Worm (Caenorhabditis elegans): Measurements from ENCODE around the gene mtl-2.

ce11 chrV:14017476-14017875, 997 bp downstream of the mtl-2 start, which contains the start of gene srh-308:
- TF ChIP-seq flt-1 (GFP tag; IDR thresholded peaks at IDR 0.05), result no peak
- no peak for TF ChIP-seq ets-7 (tag; optimal IDR thresholded peaks at IDR 0.05)
- no peak for TF ChIP-seq ama-1 (optimal IDR thresholded peaks at IDR 0.05)
- no peak for TF ChIP-seq hmg-4 (GFP tag; optimal IDR thresholded peaks at IDR 0.05)
- no peak for TF ChIP-seq sea-1 (GFP tag; conservative IDR thresholded peaks at IDR 0.05)
- TF ChIP-seq hmbx-1 (tag; optimal IDR thresholded peaks at IDR 0.05), result no peak
- no peak for TF ChIP-seq scrt-1 (GFP tag; IDR thresholded peaks at IDR 0.05)
- TF ChIP-seq ceh-13 (GFP tag; optimal IDR thresholded peaks at IDR 0.05), result no peak

Data from whole organism, early embryonic.